Worm (Caenorhabditis elegans): Measurements from ENCODE around the gene nhr-132.

ce11 chrV:553067-553466 is 18.8 kb downstream of the nhr-132 start, which contains the start of gene C14C6.8:
- TF ChIP-seq ztf-11 (tag; optimal IDR thresholded peaks at IDR 0.05) (no peak), lsy-2 (tag; optimal IDR thresholded peaks at IDR 0.05) (no peak), nhr-76 (tag; optimal IDR thresholded peaks at IDR 0.05) (no peak), blmp-1 (tag; optimal IDR thresholded peaks at IDR 0.05) (no peak), pha-4 (tag; optimal IDR thresholded peaks at IDR 0.05) (no peak), mep-1 (tag; optimal IDR thresholded peaks at IDR 0.05) (no peak), elt-3 (tag; optimal IDR thresholded peaks at IDR 0.05) (no peak), snpc-4 (tag; optimal IDR thresholded peaks at IDR 0.05) (no peak), lin-32 (GFP tag; optimal IDR thresholded peaks at IDR 0.05) (no peak), elt-1 (tag; optimal IDR thresholded peaks at IDR 0.05; ENCODE audit: borderline replicate concordance, insufficient read depth) (no peak)
